Worm (Caenorhabditis elegans) whole organism, L3 larva: Measurements from ENCODE around the gene C56E6.2.

Source experiments
- R02D3.7 ChIP-seq: fragments of 150-350 bp; optimal IDR thresholded peaks from 2 replicates; lab custom pipeline; 2014; ENCODE audit warnings: missing biosample characterization, missing genetic modification characterization
- aly-2 ChIP-seq: fragments of 150-350 bp; optimal IDR thresholded peaks from 2 replicates; lab custom pipeline; 2014; ENCODE audit warnings: missing biosample characterization, missing genetic modification characterization
- ama-1 ChIP-seq: fragments of 150-350 bp; optimal IDR thresholded peaks from 2 replicates; lab custom pipeline; 2018
- ceh-16 ChIP-seq: sonication (generic microtip); optimal IDR thresholded peaks from 2 replicates; lab custom pipeline; 2017; ENCODE audit warnings: missing biosample characterization, missing genetic modification characterization
- ceh-28 ChIP-seq: fragments of 150-350 bp; optimal IDR thresholded peaks from 2 replicates; lab custom pipeline; 2014; ENCODE audit warnings: missing biosample characterization, missing genetic modification reagents, missing genetic modification characterization
- ceh-82 ChIP-seq: fragments of 150-350 bp; optimal IDR thresholded peaks from 2 replicates; lab custom pipeline; 2014; ENCODE audit warnings: missing biosample characterization, missing genetic modification characterization
- egl-27 ChIP-seq: sonication (generic microtip); optimal IDR thresholded peaks from 4 replicates; lab custom pipeline; 2017; ENCODE audit warnings: missing biosample characterization, missing genetic modification reagents, missing genetic modification characterization
- egl-5 ChIP-seq: fragments of 150-350 bp; optimal IDR thresholded peaks from 2 replicates; lab custom pipeline; 2017; ENCODE audit warnings: missing biosample characterization, missing genetic modification reagents, missing genetic modification characterization, inconsistent platforms
- elt-1 ChIP-seq: fragments of 150-350 bp; optimal IDR thresholded peaks from 2 replicates; lab custom pipeline; 2014; ENCODE audit warnings: missing biosample characterization, missing genetic modification characterization
- elt-2 ChIP-seq: sonication (generic microtip); optimal IDR thresholded peaks from 2 replicates; lab custom pipeline; 2016; ENCODE audit warnings: missing genetic modification reagents, mild to moderate bottlenecking, missing genetic modification characterization, missing compliant biosample characterization
- elt-3 ChIP-seq, 3 experiments: fragments of 150-350 bp in 1 of 3; sonication (generic microtip) in 2 of 3; optimal IDR thresholded peaks; 2 replicates in 2 of 3; 4 replicates in 1 of 3; lab custom pipeline; 2014 to 2017; ENCODE audit warnings: missing biosample characterization in 3 of 3, missing genetic modification characterization in 3 of 3
- eor-1 ChIP-seq, 2 experiments: fragments of 150-350 bp; optimal IDR thresholded peaks; 2 replicates each; lab custom pipeline; 2014 to 2018; ENCODE audit warnings: missing biosample characterization in 2 of 2, missing genetic modification characterization in 2 of 2
- fkh-2 ChIP-seq: fragments of 150-350 bp; optimal IDR thresholded peaks from 2 replicates; lab custom pipeline; 2014; ENCODE audit warnings: missing biosample characterization, missing genetic modification reagents, missing genetic modification characterization
- fos-1 ChIP-seq: fragments of 150-350 bp; optimal IDR thresholded peaks from 2 replicates; lab custom pipeline; 2014; ENCODE audit warnings: missing biosample characterization, missing genetic modification characterization
- hmg-11 ChIP-seq: sonication (generic microtip); optimal IDR thresholded peaks from 2 replicates; lab custom pipeline; 2016; ENCODE audit warnings: missing genetic modification characterization, missing compliant biosample characterization
- jun-1 ChIP-seq: fragments of 150-350 bp; optimal IDR thresholded peaks from 2 replicates; lab custom pipeline; 2014; ENCODE audit warnings: missing biosample characterization, missing genetic modification reagents, missing genetic modification characterization
- lin-15B ChIP-seq: fragments of 150-350 bp; optimal IDR thresholded peaks from 2 replicates; lab custom pipeline; 2014; ENCODE audit warnings: missing biosample characterization, missing genetic modification characterization
- lin-39 ChIP-seq: fragments of 150-350 bp; optimal IDR thresholded peaks from 2 replicates; lab custom pipeline; 2018; ENCODE audit warnings: missing biosample characterization, missing genetic modification reagents, missing genetic modification characterization
- mdl-1 ChIP-seq: fragments of 150-350 bp; optimal IDR thresholded peaks from 2 replicates; lab custom pipeline; 2014; ENCODE audit warnings: missing biosample characterization, missing genetic modification characterization
- mml-1 ChIP-seq: fragments of 150-350 bp; sonication (generic microtip); optimal IDR thresholded peaks from 3 replicates; lab custom pipeline; 2014; ENCODE audit warnings: missing biosample characterization, missing genetic modification characterization
- nfya-1 ChIP-seq: sonication (generic microtip); optimal IDR thresholded peaks from 2 replicates; lab custom pipeline; 2017; ENCODE audit warnings: missing genetic modification characterization, mild to moderate bottlenecking, missing compliant biosample characterization, antibody characterized with exemption, moderate library complexity; ENCODE audit not compliant: insufficient read depth
- nhr-11 ChIP-seq: fragments of 150-350 bp; optimal IDR thresholded peaks from 2 replicates; lab custom pipeline; 2014; ENCODE audit warnings: missing biosample characterization, missing genetic modification characterization
- nhr-12 ChIP-seq: fragments of 150-350 bp; optimal IDR thresholded peaks from 2 replicates; lab custom pipeline; 2014; ENCODE audit warnings: missing biosample characterization, missing genetic modification characterization
- nhr-23 ChIP-seq: fragments of 150-350 bp; optimal IDR thresholded peaks from 2 replicates; lab custom pipeline; 2014; ENCODE audit warnings: missing biosample characterization, missing genetic modification reagents, missing genetic modification characterization
- nhr-237 ChIP-seq: fragments of 150-350 bp; optimal IDR thresholded peaks from 2 replicates; lab custom pipeline; 2014; ENCODE audit warnings: missing biosample characterization, missing genetic modification characterization
- nhr-25 ChIP-seq: sonication (generic microtip); optimal IDR thresholded peaks from 2 replicates; lab custom pipeline; 2017; ENCODE audit warnings: missing biosample characterization, missing genetic modification characterization
- nhr-28 ChIP-seq: fragments of 150-350 bp; optimal IDR thresholded peaks from 2 replicates; lab custom pipeline; 2014; ENCODE audit warnings: missing biosample characterization, missing genetic modification characterization
- nhr-43 ChIP-seq: sonication (generic microtip); optimal IDR thresholded peaks from 2 replicates; lab custom pipeline; 2016; ENCODE audit warnings: mild to moderate bottlenecking, missing genetic modification characterization, missing compliant biosample characterization; ENCODE audit not compliant: poor library complexity, severe bottlenecking
- nhr-67 ChIP-seq: fragments of 150-350 bp; optimal IDR thresholded peaks from 2 replicates; lab custom pipeline; 2014; ENCODE audit warnings: missing biosample characterization, missing genetic modification characterization
- nhr-76 ChIP-seq: fragments of 150-350 bp; sonication (generic microtip); optimal IDR thresholded peaks from 5 replicates; lab custom pipeline; 2014; ENCODE audit warnings: missing biosample characterization, missing genetic modification characterization
- nhr-77 ChIP-seq: fragments of 150-350 bp; optimal IDR thresholded peaks from 2 replicates; lab custom pipeline; 2014; ENCODE audit warnings: missing biosample characterization, missing genetic modification characterization
- pha-4 ChIP-seq: fragments of 150-350 bp; optimal IDR thresholded peaks from 2 replicates; lab custom pipeline; 2014; ENCODE audit warnings: missing biosample characterization, missing genetic modification reagents, missing genetic modification characterization
- sea-2 ChIP-seq: fragments of 150-350 bp; sonication (generic microtip); optimal IDR thresholded peaks from 4 replicates; lab custom pipeline; 2014; ENCODE audit warnings: missing biosample characterization, missing genetic modification reagents, missing genetic modification characterization
- skn-1 ChIP-seq: fragments of 150-350 bp; optimal IDR thresholded peaks from 2 replicates; lab custom pipeline; 2014; ENCODE audit warnings: missing biosample characterization, missing genetic modification characterization
- snpc-4 ChIP-seq: fragments of 150-350 bp; optimal IDR thresholded peaks from 2 replicates; lab custom pipeline; 2014; ENCODE audit warnings: missing biosample characterization, missing genetic modification characterization
- tbx-2 ChIP-seq: sonication (generic microtip); optimal IDR thresholded peaks from 2 replicates; lab custom pipeline; 2016; ENCODE audit warnings: mild to moderate bottlenecking, missing genetic modification characterization, missing compliant biosample characterization
- unc-39 ChIP-seq: sonication (generic microtip); optimal IDR thresholded peaks from 4 replicates; lab custom pipeline; 2017; ENCODE audit warnings: missing biosample characterization, missing genetic modification characterization
- unc-62 ChIP-seq: fragments of 150-350 bp; sonication (generic microtip); optimal IDR thresholded peaks from 4 replicates; lab custom pipeline; 2014; ENCODE audit warnings: missing biosample characterization, missing genetic modification reagents, missing genetic modification characterization
- zag-1 ChIP-seq: fragments of 150-350 bp; optimal IDR thresholded peaks from 2 replicates; lab custom pipeline; 2014; ENCODE audit warnings: missing biosample characterization, missing genetic modification characterization
- ztf-11 ChIP-seq: fragments of 150-350 bp; optimal IDR thresholded peaks from 2 replicates; lab custom pipeline; 2014; ENCODE audit warnings: missing biosample characterization, missing genetic modification characterization
- ztf-4 ChIP-seq: fragments of 150-350 bp; optimal IDR thresholded peaks from 2 replicates; lab custom pipeline; 2014; ENCODE audit warnings: missing biosample characterization, missing genetic modification characterization

Gene C56E6.2

DNA sequence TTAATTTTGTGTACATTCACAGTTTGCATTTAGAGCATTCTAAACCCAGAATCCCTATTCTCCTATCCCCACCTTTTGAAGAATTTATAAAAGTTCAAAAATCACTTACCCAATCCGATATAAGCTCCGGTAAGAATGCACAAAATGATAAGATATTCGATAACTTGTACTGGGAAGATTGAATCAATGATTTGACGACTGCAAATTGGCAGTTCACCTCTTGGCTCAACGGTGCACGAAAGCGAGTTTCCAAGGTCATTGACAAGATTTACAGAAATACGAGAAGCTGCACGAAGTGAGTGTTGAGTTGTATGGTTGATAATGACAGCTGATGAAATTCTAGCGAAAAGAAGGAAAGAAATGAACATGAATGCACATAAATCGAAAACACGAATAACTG lies 35.6 kb downstream of the C56E6.2 start:
- TF ChIP-seq lin-39 (tag; lab: Kevin White, UChicago) (no peak), nhr-28 (tag; lab: Kevin White, UChicago) (no peak), ceh-16 (tag; lab: Kevin White, UChicago) (no peak), eor-1 (tag; optimal IDR thresholded peaks at IDR 0.05; lab: Kevin White, UChicago) (no peak), elt-3 (tag; optimal IDR thresholded peaks at IDR 0.05; lab: Kevin White, UChicago) (no peak), nhr-23 (tag; lab: Kevin White, UChicago) (no peak), ama-1 (lab: Kevin White, UChicago) (no peak), ceh-82 (tag; lab: Kevin White, UChicago) (no peak), nhr-11 (tag; lab: Kevin White, UChicago) (no peak), zag-1 (tag; lab: Kevin White, UChicago) (no peak), unc-39 (tag; lab: Kevin White, UChicago) (no peak), fos-1 (tag; lab: Kevin White, UChicago) (no peak)

DNA sequence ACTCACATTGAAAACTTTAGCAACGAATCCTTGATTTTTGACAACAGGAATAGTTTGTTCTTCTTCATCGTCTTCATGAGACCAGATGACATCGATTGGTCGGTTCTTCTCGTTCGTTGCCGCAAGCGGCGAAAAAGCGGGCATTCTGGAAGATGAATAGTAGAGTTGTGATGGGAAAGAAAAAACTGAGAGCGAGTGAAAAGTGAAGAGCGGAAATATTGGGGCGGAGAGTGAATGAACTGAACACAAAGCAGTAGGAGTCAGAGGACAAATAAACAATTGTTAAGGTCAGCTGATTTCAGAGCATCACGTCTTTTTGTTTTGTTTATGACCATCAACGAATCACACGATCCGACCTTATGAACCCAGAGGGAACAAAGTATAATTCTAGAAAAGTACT lies 36.6 kb downstream of the C56E6.2 start, which contains the start of gene F18C5.10:
F18C5.10 (minus strand) TSS at position 145 of the 400 bp plus-strand sequence.
- TF ChIP-seq egl-5 (tag; lab: Kevin White, UChicago), result peak; percentile 38
- TF ChIP-seq pha-4 (tag; lab: Kevin White, UChicago), result peak; percentile 28
- TF ChIP-seq lin-39 (tag; lab: Kevin White, UChicago), result peak; percentile 6
- peak; percentile 12 for TF ChIP-seq ama-1 (lab: Kevin White, UChicago)
- no peak for TF ChIP-seq nfya-1 (tag; lab: Kevin White, UChicago)
- TF ChIP-seq jun-1 (tag; lab: Kevin White, UChicago), result no peak
- TF ChIP-seq nhr-23 (tag; lab: Kevin White, UChicago), result no peak

DNA sequence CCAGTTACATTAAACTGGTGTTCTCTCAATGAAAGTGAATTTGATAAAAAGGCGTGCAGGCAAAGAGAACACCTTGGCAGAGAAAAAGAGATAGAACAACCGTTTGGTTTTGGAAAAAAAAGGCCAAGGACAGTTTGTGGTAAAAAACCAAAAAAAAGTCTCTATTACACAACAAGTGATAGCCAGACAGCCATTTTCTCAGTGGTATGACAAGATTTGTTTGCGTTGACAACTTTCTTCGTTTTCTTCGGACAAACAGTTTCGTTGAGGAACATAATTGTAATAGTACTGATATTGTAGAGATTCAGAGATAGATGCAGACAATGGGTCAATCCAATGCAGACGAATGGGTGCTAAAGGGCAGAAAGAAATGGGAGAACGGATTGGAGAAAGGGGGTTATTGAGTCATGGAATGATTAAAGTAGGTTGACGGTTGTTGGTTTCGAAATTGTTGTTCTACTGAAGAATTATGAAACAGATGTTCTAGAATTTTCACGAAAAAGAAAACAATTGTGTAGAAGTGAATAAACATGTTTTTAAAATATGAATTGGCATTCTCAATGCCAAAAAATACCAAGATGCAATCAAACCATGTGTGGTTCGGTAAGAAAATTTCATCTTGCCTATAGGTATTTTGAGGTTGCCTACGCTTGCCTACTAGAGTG lies 37.6 kb downstream of the C56E6.2 start:
- peak; percentile 32 for TF ChIP-seq nhr-43
- TF ChIP-seq nhr-23 (tag; lab: Kevin White, UChicago), result peak; percentile 64
- TF ChIP-seq zag-1 (tag; lab: Kevin White, UChicago), result no peak
- peak; percentile 68 for TF ChIP-seq egl-5 (tag; lab: Kevin White, UChicago)
- TF ChIP-seq pha-4 (tag; lab: Kevin White, UChicago), result peak; percentile 63
- peak; percentile 5 for TF ChIP-seq jun-1 (tag; lab: Kevin White, UChicago)
- TF ChIP-seq ama-1 (lab: Kevin White, UChicago), result peak; percentile 46
- peak in 1 of 3 experiments; percentile 45 for TF ChIP-seq elt-3 (tag; optimal IDR thresholded peaks at IDR 0.05; lab: Kevin White, UChicago)
- TF ChIP-seq nhr-25 (tag; lab: Kevin White, UChicago), result peak; percentile 85
- TF ChIP-seq fkh-2, result no peak

DNA sequence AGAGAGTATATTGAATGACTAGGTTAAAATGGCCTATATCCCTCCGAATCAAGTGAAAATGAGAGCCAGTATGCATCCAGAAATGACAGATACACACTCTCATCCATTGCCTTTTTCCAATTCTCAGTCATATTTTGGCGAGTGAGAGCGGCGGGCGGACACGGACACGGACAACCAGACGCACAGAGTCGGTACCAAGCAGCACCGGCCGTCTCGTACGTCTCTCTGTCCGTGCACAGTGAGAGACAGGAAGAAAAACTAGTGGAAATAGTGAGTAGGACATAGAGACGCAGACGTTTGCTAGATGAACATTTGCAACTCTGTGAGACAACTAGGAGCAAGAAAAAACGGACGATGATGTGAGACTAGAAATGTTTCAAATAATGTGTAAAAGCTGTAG lies 38.5 kb downstream of the C56E6.2 start:
- TF ChIP-seq elt-3 (tag; optimal IDR thresholded peaks at IDR 0.05; lab: Kevin White, UChicago) (no peak), nfya-1 (tag; lab: Kevin White, UChicago) (peak; percentile 55), mdl-1 (tag; lab: Kevin White, UChicago) (no peak), unc-39 (tag; lab: Kevin White, UChicago) (no peak), pha-4 (tag; lab: Kevin White, UChicago) (no peak), egl-5 (tag; lab: Kevin White, UChicago) (no peak), fos-1 (tag; lab: Kevin White, UChicago) (no peak), nhr-12 (tag; lab: Kevin White, UChicago) (no peak), egl-27 (tag; lab: Kevin White, UChicago) (no peak), elt-2 (tag; lab: Kevin White, UChicago) (peak; percentile 3), ceh-82 (tag; lab: Kevin White, UChicago) (no peak), eor-1 (tag; optimal IDR thresholded peaks at IDR 0.05; lab: Kevin White, UChicago) (no peak), nhr-76 (tag; lab: Kevin White, UChicago) (no peak), elt-1 (tag; lab: Kevin White, UChicago) (no peak), ceh-16 (tag; lab: Kevin White, UChicago) (no peak), lin-15B (tag; lab: Kevin White, UChicago) (peak; percentile 16), hmg-11 (tag; lab: Kevin White, UChicago) (peak; percentile 55), nhr-23 (tag; lab: Kevin White, UChicago) (no peak), nhr-67 (tag; lab: Kevin White, UChicago) (no peak), jun-1 (tag; lab: Kevin White, UChicago) (no peak), ceh-28 (tag; lab: Kevin White, UChicago) (peak; percentile 21), snpc-4 (tag; lab: Kevin White, UChicago) (peak; percentile 67), zag-1 (tag; lab: Kevin White, UChicago) (no peak), aly-2 (tag; lab: Kevin White, UChicago) (no peak), nhr-43 (no peak), sea-2 (no peak), ztf-4 (tag; lab: Kevin White, UChicago) (no peak), ama-1 (lab: Kevin White, UChicago) (no peak), tbx-2 (tag; lab: Kevin White, UChicago) (no peak), ztf-11 (no peak), lin-39 (tag; lab: Kevin White, UChicago) (peak; percentile 70), nhr-77 (tag; lab: Kevin White, UChicago) (no peak), unc-62 (no peak), mml-1 (tag; lab: Kevin White, UChicago) (no peak), nhr-28 (tag; lab: Kevin White, UChicago) (no peak), nhr-25 (tag; lab: Kevin White, UChicago) (no peak), skn-1 (tag; lab: Kevin White, UChicago) (no peak), nhr-237 (no peak), R02D3.7 (tag; lab: Kevin White, UChicago) (no peak), nhr-11 (tag; lab: Kevin White, UChicago) (no peak)
